Fruit fly (Drosophila melanogaster) whole organism: ENCODE measurements around the gene Cog3.

Source experiments
- Dll ChIP-seq: fragments of >200 bp; optimal IDR thresholded peaks from 2 replicates; lab custom pipeline; 2017
- pan ChIP-seq: fragments of >200 bp; optimal IDR thresholded peaks from 2 replicates; lab custom pipeline; 2017
- psq ChIP-seq: fragments of >200 bp; optimal IDR thresholded peaks from 2 replicates; lab custom pipeline; 2017
- usp ChIP-seq: fragments of >200 bp; optimal IDR thresholded peaks from 2 replicates; lab custom pipeline; 2017; ENCODE audit warnings: missing biosample characterization, missing genetic modification characterization, mixed read lengths

DNA sequence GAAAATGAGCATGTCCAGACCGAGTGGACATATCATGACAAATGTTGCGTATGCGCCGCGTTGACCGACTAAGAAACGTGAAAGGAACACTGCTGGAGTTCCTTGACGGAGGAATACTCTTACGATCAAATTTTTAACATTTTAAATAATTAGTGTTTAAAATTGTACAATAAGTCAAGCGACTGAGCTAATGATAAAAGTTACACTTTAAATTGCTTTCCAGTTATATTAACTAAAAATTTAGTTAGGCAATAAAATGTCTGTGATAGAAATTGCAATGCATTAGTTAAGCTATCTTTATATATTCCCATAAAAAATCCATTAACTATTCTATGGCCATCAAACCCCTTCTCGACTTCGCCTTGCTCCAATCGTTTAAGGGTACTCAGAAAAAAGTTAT, 27.9 kb upstream of the Cog3 start:
- TF ChIP-seq Dll (lab: Kevin White, UChicago) (no peak), usp (GFP tag; lab: Kevin White, UChicago) (no peak), pan (lab: Kevin White, UChicago) (no peak), psq (no peak)
